Fruit fly (Drosophila melanogaster): ENCODE measurements around the gene TotE.
A peak's percentile ranks its signal among the peaks of the same experiment; 100 is the strongest.

TotE gene

DNA sequence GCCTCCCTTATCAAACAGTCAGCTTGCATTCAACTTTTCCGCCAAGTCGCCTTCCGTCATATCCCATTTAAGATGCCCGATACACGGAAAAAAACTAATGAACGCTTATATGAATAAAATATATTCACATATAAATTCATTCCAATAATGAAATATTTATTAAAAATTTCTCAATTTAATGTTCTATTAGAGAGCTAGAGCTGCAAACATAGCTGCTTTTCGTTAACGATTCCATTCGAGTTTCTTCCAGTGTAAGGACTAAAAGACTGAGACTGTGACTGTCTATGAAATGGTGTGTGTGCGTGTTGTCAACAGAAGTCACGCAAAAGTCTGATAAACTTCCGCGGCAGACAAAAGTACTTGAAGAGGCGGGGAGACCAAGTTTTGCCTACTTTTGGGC lies 16.8 kb upstream of the TotE start (continued):
- no peak for TF ChIP-seq ftz-f1 (GFP tag; optimal IDR thresholded peaks at IDR 0.05)
- no peak for TF ChIP-seq CG1647 (GFP tag; optimal IDR thresholded peaks at IDR 0.05)
- TF ChIP-seq CG32532 (GFP tag; IDR thresholded peaks at IDR 0.05): peak; percentile 57; the same call in 1 of the 2 replicates
- TF ChIP-seq CG34376 (GFP tag; optimal IDR thresholded peaks at IDR 0.05): no peak
- TF ChIP-seq CG2116 (GFP tag; optimal IDR thresholded peaks at IDR 0.05): peak; percentile 4
- TF ChIP-seq tap (tag; optimal IDR thresholded peaks at IDR 0.05): peak; percentile 28
- no peak for TF ChIP-seq CG30431 (GFP tag; optimal IDR thresholded peaks at IDR 0.05)
- peak; percentile 64 for TF ChIP-seq Med (GFP tag)
- peak; percentile 43 for TF ChIP-seq Sox100B (GFP tag; optimal IDR thresholded peaks at IDR 0.05)
- TF ChIP-seq CG17328 (GFP tag; IDR thresholded peaks at IDR 0.05): 0 out of 2 replicates have a peak, but pooled peaks have one; percentile 16
- TF ChIP-seq Dref (GFP tag; IDR thresholded peaks at IDR 0.05): no peak
- peak; percentile 39 for TF ChIP-seq CG10209 (GFP tag; optimal IDR thresholded peaks at IDR 0.05)
- peak; percentile 16 for TF ChIP-seq tio (GFP tag; optimal IDR thresholded peaks at IDR 0.05)
- TF ChIP-seq Ets65A (GFP tag): no peak
- no peak for TF ChIP-seq CG7987 (GFP tag; optimal IDR thresholded peaks at IDR 0.05)
- TF ChIP-seq CG5180 (GFP tag; optimal IDR thresholded peaks at IDR 0.05): no peak
- no peak for TF ChIP-seq CG10959 (GFP tag; IDR thresholded peaks at IDR 0.05)
- TF ChIP-seq CG4328 (GFP tag; optimal IDR thresholded peaks at IDR 0.05): no peak
- TF ChIP-seq CG1233 (GFP tag; optimal IDR thresholded peaks at IDR 0.05): peak; percentile 24
- TF ChIP-seq CG18619 (GFP tag; optimal IDR thresholded peaks at IDR 0.05): peak; percentile 29
- TF ChIP-seq CG9215 (GFP tag; IDR thresholded peaks at IDR 0.05): no peak
- peak; percentile 31 for TF ChIP-seq CG13894 (tag; optimal IDR thresholded peaks at IDR 0.05)
- no peak for TF ChIP-seq CG31388 (GFP tag; optimal IDR thresholded peaks at IDR 0.05)
- TF ChIP-seq CG4404 (GFP tag; IDR thresholded peaks at IDR 0.05): no peak
- TF ChIP-seq CG14441 (GFP tag; IDR thresholded peaks at IDR 0.05): no peak
- TF ChIP-seq CG12659 (GFP tag; optimal IDR thresholded peaks at IDR 0.05): peak; percentile 29
- peak; percentile 19 for TF ChIP-seq tin (GFP tag; optimal IDR thresholded peaks at IDR 0.05)
- TF ChIP-seq GATAe (GFP tag; conservative IDR thresholded peaks at IDR 0.05): no peak
- no peak for TF ChIP-seq wor (GFP tag; IDR thresholded peaks at IDR 0.05)
- peak in 1 of 2 experiments; percentile 69 for TF ChIP-seq Hr51 (GFP tag; optimal IDR thresholded peaks at IDR 0.05)
- TF ChIP-seq Antp (GFP tag; optimal IDR thresholded peaks at IDR 0.05): no peak
- TF ChIP-seq CG16863 (GFP tag; optimal IDR thresholded peaks at IDR 0.05): no peak
- TF ChIP-seq pzg (GFP tag; optimal IDR thresholded peaks at IDR 0.05): no peak
- no peak for TF ChIP-seq ssp (GFP tag; IDR thresholded peaks at IDR 0.05)
- TF ChIP-seq CG10274 (GFP tag; optimal IDR thresholded peaks at IDR 0.05): peak; percentile 7
- no peak for TF ChIP-seq org-1 (GFP tag; optimal IDR thresholded peaks at IDR 0.05)
- TF ChIP-seq CG10321 (GFP tag; IDR thresholded peaks at IDR 0.05): no peak
- no peak for TF ChIP-seq sug (tag; optimal IDR thresholded peaks at IDR 0.05)
- TF ChIP-seq CG12299 (tag; optimal IDR thresholded peaks at IDR 0.05): no peak
- TF ChIP-seq Max (GFP tag; optimal IDR thresholded peaks at IDR 0.05): no peak
- peak; percentile 15 for TF ChIP-seq CG16815 (GFP tag; optimal IDR thresholded peaks at IDR 0.05)
- no peak for TF ChIP-seq CG18011 (GFP tag; optimal IDR thresholded peaks at IDR 0.05)
- TF ChIP-seq CG15601 (tag; optimal IDR thresholded peaks at IDR 0.05): peak; percentile 4
- no peak for TF ChIP-seq zfh1 (GFP tag; IDR thresholded peaks at IDR 0.05)
- TF ChIP-seq gfzf (GFP tag; optimal IDR thresholded peaks at IDR 0.05): no peak
- peak; percentile 33; the same call in 2 of the 3 replicates for TF ChIP-seq B-H1 (GFP tag; IDR thresholded peaks at IDR 0.05)
- no peak for TF ChIP-seq slp2 (GFP tag; optimal IDR thresholded peaks at IDR 0.05)
- no peak for TF ChIP-seq fu2 (GFP tag; optimal IDR thresholded peaks at IDR 0.05)
- no peak for TF ChIP-seq Dll (GFP tag; IDR thresholded peaks at IDR 0.05; ENCODE audit: partially characterized antibody)
- no peak for TF ChIP-seq Doc3 (GFP tag; IDR thresholded peaks at IDR 0.05; ENCODE audit: partially characterized antibody)
- TF ChIP-seq dmrt11E (tag; optimal IDR thresholded peaks at IDR 0.05): peak; percentile 6

All from whole organism, embryonic.